Worm (Caenorhabditis elegans) whole organism, early embryonic: ENCODE measurements around the gene idpb-2.

Experiments
- ama-1 ChIP-seq: fragments of 150-350 bp; optimal IDR thresholded peaks from 2 replicates; lab custom pipeline; 2014
- ets-7 ChIP-seq: sonication (generic microtip); optimal IDR thresholded peaks from 2 replicates; lab custom pipeline; 2016; ENCODE audit warnings: missing genotype, missing genetic modification characterization, missing compliant biosample characterization
- flt-1 ChIP-seq: fragments of 200-800 bp; sonication (Bioruptor generic); IDR thresholded peaks from 2 replicates; pipeline ENCODE4 v1.3.6; 2022; ENCODE audit warnings: missing genetic modification characterization, missing compliant biosample characterization
- hnd-1 ChIP-seq: sonication (generic microtip); optimal IDR thresholded peaks from 2 replicates; lab custom pipeline; 2016; ENCODE audit warnings: missing genetic modification characterization, missing compliant biosample characterization
- pes-1 ChIP-seq: fragments of 200-800 bp; sonication (Bioruptor generic); IDR thresholded peaks from 2 replicates; pipeline ENCODE4 v1.3.6; 2022; ENCODE audit warnings: missing genetic modification reagents, missing genetic modification characterization, missing compliant biosample characterization
- scrt-1 ChIP-seq: fragments of 200-800 bp; sonication (Bioruptor generic); IDR thresholded peaks from 2 replicates; pipeline ENCODE4 v1.3.6; 2022; ENCODE audit warnings: missing genetic modification characterization, missing compliant biosample characterization
- tbx-11 ChIP-seq: fragments of 200-800 bp; sonication (Bioruptor generic); IDR thresholded peaks from 2 replicates; pipeline ENCODE4 v1.3.6; 2022; ENCODE audit warnings: missing genetic modification characterization, missing compliant biosample characterization
- tbx-37 ChIP-seq: fragments of 200-800 bp; sonication (Bioruptor generic); conservative IDR thresholded peaks from 2 replicates; pipeline ENCODE4 v1.3.6; 2022; ENCODE audit warnings: missing genetic modification reagents, missing genetic modification characterization, missing compliant biosample characterization

DNA sequence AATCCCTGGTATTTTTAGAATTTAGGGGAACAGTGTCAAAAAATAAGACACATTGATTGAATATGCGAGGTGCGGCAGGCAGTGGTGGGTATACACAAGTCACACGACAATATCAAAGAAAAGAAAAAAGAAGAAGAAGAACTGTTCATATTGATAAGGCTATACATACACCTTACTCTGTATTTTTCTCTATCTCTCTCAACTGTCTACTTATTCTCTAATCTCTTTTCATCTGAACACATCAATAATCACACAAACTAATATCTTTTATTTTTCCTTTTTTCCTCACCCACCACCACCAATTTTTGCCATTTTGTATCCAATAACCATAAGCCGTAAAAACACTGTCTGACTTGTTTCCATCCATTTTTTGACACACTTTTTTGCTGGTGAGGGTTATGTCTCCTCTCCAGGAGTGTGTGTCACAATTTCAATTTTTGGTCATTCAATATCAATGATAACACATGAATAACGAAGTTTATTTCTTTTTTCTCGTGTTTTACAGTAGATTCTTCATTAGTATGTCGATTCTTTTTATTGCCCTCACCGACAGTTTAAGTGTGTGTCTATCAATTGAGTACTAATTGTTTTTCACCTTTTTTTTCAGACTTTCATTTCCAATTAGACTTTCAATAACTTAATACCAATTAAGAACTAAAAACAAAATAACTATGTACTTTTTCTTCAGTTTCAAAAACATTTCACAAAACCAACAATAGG lies 49.9 kb downstream of the idpb-2 start:
- no peak for TF ChIP-seq ama-1 (lab: Kevin White, UChicago)
- no peak for TF ChIP-seq tbx-11
- TF ChIP-seq pes-1 (GFP tag; lab: Robert Waterston, UW), result no peak
- no peak for TF ChIP-seq hnd-1
- TF ChIP-seq scrt-1, result no peak
- no peak for TF ChIP-seq flt-1
- TF ChIP-seq tbx-37 (GFP tag; lab: Robert Waterston, UW), result no peak
- TF ChIP-seq ets-7, result no peak
